Worm (Caenorhabditis elegans) whole organism, L3 larva: Measurements from ENCODE around the gene ZK1320.2.

Experiments used
- R02D3.7 ChIP-seq: fragments of 150-350 bp; optimal IDR thresholded peaks from 2 replicates; lab custom pipeline; 2014; ENCODE audit warnings: missing biosample characterization, missing genetic modification characterization
- eor-1 ChIP-seq, 2 experiments: fragments of 150-350 bp; optimal IDR thresholded peaks; 2 replicates each; lab custom pipeline; 2014 to 2018; ENCODE audit warnings: missing biosample characterization in 2 of 2, missing genetic modification characterization in 2 of 2
- fkh-2 ChIP-seq: fragments of 150-350 bp; optimal IDR thresholded peaks from 2 replicates; lab custom pipeline; 2014; ENCODE audit warnings: missing biosample characterization, missing genetic modification reagents, missing genetic modification characterization
- unc-62 ChIP-seq: fragments of 150-350 bp; sonication (generic microtip); optimal IDR thresholded peaks from 4 replicates; lab custom pipeline; 2014; ENCODE audit warnings: missing biosample characterization, missing genetic modification reagents, missing genetic modification characterization

The ZK1320.2 gene

DNA sequence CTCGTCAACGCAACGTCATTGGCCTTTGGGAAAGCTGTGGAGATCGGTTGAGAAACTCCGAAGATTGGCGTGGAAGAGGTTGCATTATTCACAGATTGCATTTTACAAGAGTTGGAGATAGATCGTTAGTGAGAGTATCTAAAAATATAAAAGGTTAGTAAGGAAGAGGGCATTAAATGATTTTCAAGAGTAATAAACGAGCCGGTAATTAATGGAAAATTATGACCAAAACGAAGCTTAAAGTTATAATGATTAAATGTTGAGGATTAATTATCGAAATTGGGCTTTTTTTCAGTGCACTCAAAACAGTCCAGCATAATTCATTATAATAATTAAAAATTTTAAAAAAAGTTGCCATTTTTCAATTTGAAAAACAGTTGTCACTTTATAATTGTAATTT, 49.5 kb downstream of the ZK1320.2 start, which contains the start of gene pap-2:
Gene pap-2 (minus strand): TSS at position 101 of the 400 bp plus-strand sequence.
- TF ChIP-seq unc-62 (GFP tag; lab: Kevin White, UChicago): no peak
- no peak for TF ChIP-seq fkh-2 (tag; lab: Kevin White, UChicago)
- TF ChIP-seq eor-1 (tag; optimal IDR thresholded peaks at IDR 0.05; lab: Kevin White, UChicago): no peak
- TF ChIP-seq R02D3.7: no peak
